Worm (Caenorhabditis elegans): Measurements from ENCODE around the gene C45B2.2.

Gene C45B2.2

DNA sequence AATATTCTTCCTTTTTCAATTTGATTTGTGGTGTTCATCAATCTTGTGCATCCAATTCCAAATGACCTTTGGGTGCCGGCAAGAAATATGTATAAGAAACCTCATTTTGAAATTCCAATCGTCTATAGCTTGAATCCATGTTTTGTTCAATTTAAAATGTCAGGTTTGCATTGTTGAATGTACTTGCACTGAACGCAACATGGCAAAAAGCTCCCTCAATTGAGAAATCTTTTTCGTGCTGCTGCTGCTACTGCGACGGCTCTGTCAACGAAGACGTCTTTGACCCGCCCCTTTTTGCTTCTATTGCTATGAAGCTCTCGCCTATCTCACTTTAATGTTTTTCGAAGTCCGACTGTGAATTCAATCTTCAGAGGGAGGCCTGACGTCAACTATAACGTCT lies 9.3 kb upstream of the C45B2.2 start, which contains the start of gene lgc-58:
Gene lgc-58, plus strand, starts transcription at position 301 of the 400 bp plus-strand sequence.
- TF ChIP-seq ets-7 (tag; optimal IDR thresholded peaks at IDR 0.05) (no peak), scrt-1 (GFP tag; IDR thresholded peaks at IDR 0.05) (no peak), ceh-13 (GFP tag; optimal IDR thresholded peaks at IDR 0.05) (no peak), hmg-4 (GFP tag; optimal IDR thresholded peaks at IDR 0.05) (no peak), ceh-36 (tag; optimal IDR thresholded peaks at IDR 0.05) (no peak), pes-1 (GFP tag; IDR thresholded peaks at IDR 0.05) (no peak), sea-1 (GFP tag; conservative IDR thresholded peaks at IDR 0.05) (no peak), tra-4 (tag; optimal IDR thresholded peaks at IDR 0.05) (no peak), flt-1 (GFP tag; IDR thresholded peaks at IDR 0.05) (no peak), tbx-37 (GFP tag; conservative IDR thresholded peaks at IDR 0.05) (no peak), tbx-11 (GFP tag; IDR thresholded peaks at IDR 0.05) (no peak), hmbx-1 (tag; optimal IDR thresholded peaks at IDR 0.05) (no peak)

- TF ChIP-seq hmg-4 (GFP tag; optimal IDR thresholded peaks at IDR 0.05) (no peak), ets-7 (tag; optimal IDR thresholded peaks at IDR 0.05) (no peak), tbx-37 (GFP tag; conservative IDR thresholded peaks at IDR 0.05) (no peak), pes-1 (GFP tag; IDR thresholded peaks at IDR 0.05) (no peak), ama-1 (optimal IDR thresholded peaks at IDR 0.05) (no peak), hmbx-1 (tag; optimal IDR thresholded peaks at IDR 0.05) (no peak), hnd-1 (tag; optimal IDR thresholded peaks at IDR 0.05) (no peak), scrt-1 (GFP tag; IDR thresholded peaks at IDR 0.05) (no peak), flt-1 (GFP tag; IDR thresholded peaks at IDR 0.05) (no peak), ceh-13 (GFP tag; optimal IDR thresholded peaks at IDR 0.05) (no peak), ceh-36 (tag; optimal IDR thresholded peaks at IDR 0.05) (no peak), tra-4 (tag; optimal IDR thresholded peaks at IDR 0.05) (no peak), sea-1 (GFP tag; conservative IDR thresholded peaks at IDR 0.05) (no peak), F13C5.2 (tag; optimal IDR thresholded peaks at IDR 0.05) (no peak)
Measured at ce11 chrX:6081793-6082192, 2.7 kb upstream of the C45B2.2 start.

DNA sequence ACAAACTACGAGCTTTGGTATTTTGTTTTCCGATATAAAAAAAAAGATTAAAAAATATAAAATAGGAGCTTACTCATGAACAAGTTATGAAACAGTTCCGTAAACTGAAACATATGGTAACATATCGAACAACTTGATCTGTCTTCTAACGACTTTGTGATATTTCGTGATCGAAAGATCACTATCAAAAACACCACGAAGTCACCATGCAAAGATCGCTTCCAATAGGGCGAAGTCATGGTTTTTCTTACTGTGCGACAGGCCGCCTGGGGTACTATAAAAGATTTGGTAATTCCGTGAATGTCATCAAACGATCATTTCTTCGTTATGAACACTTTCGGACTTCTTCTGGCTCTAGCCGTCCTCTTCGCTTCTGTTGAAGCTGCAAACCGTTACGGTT lies 1.9 kb upstream of the C45B2.2 start, which contains the start of gene C45B2.3:
Gene C45B2.3, plus strand, starts transcription at position 301 of the 400 bp plus-strand sequence.
- TF ChIP-seq B0310.2 (tag; optimal IDR thresholded peaks at IDR 0.05) (no peak), aly-1 (tag; optimal IDR thresholded peaks at IDR 0.05) (no peak), scrt-1 (GFP tag; IDR thresholded peaks at IDR 0.05) (no peak), hmbx-1 (tag; optimal IDR thresholded peaks at IDR 0.05) (no peak), tra-4 (tag; optimal IDR thresholded peaks at IDR 0.05) (no peak), ets-7 (tag; optimal IDR thresholded peaks at IDR 0.05) (no peak)

ce11 chrX:6085824-6086223 lies 1.3 kb downstream of the C45B2.2 start, which contains the start of gene C45B2.1:
Gene C45B2.1 (plus strand): TSS chrX:6086124.
- TF ChIP-seq pes-1 (GFP tag; IDR thresholded peaks at IDR 0.05), result no peak
- no peak for TF ChIP-seq tbx-11 (GFP tag; IDR thresholded peaks at IDR 0.05)
- no peak for TF ChIP-seq scrt-1 (GFP tag; IDR thresholded peaks at IDR 0.05)
- TF ChIP-seq tbx-37 (GFP tag; conservative IDR thresholded peaks at IDR 0.05), result no peak
- no peak for TF ChIP-seq ama-1 (optimal IDR thresholded peaks at IDR 0.05)
- TF ChIP-seq F13C5.2 (tag; optimal IDR thresholded peaks at IDR 0.05), result no peak
- TF ChIP-seq ceh-13 (GFP tag; optimal IDR thresholded peaks at IDR 0.05), result no peak
- TF ChIP-seq ets-7 (tag; optimal IDR thresholded peaks at IDR 0.05), result no peak
- no peak for TF ChIP-seq sea-1 (GFP tag; conservative IDR thresholded peaks at IDR 0.05)
- TF ChIP-seq hmg-4 (GFP tag; optimal IDR thresholded peaks at IDR 0.05), result no peak
- no peak for TF ChIP-seq tra-4 (tag; optimal IDR thresholded peaks at IDR 0.05)
- TF ChIP-seq hmbx-1 (tag; optimal IDR thresholded peaks at IDR 0.05), result no peak
- no peak for TF ChIP-seq ceh-36 (tag; optimal IDR thresholded peaks at IDR 0.05)
- no peak for TF ChIP-seq flt-1 (GFP tag; IDR thresholded peaks at IDR 0.05)
- no peak for TF ChIP-seq hnd-1 (tag; optimal IDR thresholded peaks at IDR 0.05)
- no peak for TF ChIP-seq B0310.2 (tag; optimal IDR thresholded peaks at IDR 0.05)
- TF ChIP-seq aly-1 (tag; optimal IDR thresholded peaks at IDR 0.05), result no peak

DNA sequence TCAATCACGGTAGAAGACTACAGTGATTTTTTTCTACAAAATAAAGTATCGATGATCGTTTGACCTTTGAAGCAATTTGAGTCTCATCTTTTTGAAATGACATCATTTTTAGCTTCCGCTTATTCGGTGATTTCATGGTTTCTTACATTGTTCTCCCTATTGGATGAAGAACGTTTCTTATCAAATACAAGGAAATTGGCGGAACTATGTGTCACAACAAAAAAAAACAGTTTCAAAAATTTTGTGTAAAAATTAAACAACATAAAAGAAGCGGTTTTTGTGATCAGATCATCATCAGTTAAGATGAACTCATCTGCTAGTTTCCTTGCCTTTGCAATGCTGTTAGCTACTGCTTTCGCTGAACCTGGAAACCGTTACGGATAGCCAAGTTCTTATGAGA lies 3.1 kb downstream of the C45B2.2 start, which contains the start of gene C45B2.8:
Gene C45B2.8, plus strand, starts transcription at position 301 of the 400 bp plus-strand sequence.
- TF ChIP-seq hmg-4 (GFP tag; optimal IDR thresholded peaks at IDR 0.05), result no peak
- TF ChIP-seq ama-1 (optimal IDR thresholded peaks at IDR 0.05), result no peak
- TF ChIP-seq hnd-1 (tag; optimal IDR thresholded peaks at IDR 0.05), result no peak
- no peak for TF ChIP-seq tbx-37 (GFP tag; conservative IDR thresholded peaks at IDR 0.05)
- TF ChIP-seq aly-1 (tag; optimal IDR thresholded peaks at IDR 0.05), result no peak
- TF ChIP-seq ceh-13 (GFP tag; optimal IDR thresholded peaks at IDR 0.05), result no peak
- TF ChIP-seq sea-1 (GFP tag; conservative IDR thresholded peaks at IDR 0.05), result no peak
- TF ChIP-seq flt-1 (GFP tag; IDR thresholded peaks at IDR 0.05), result no peak
- no peak for TF ChIP-seq scrt-1 (GFP tag; IDR thresholded peaks at IDR 0.05)
- TF ChIP-seq ceh-36 (tag; optimal IDR thresholded peaks at IDR 0.05), result no peak
- no peak for TF ChIP-seq tbx-11 (GFP tag; IDR thresholded peaks at IDR 0.05)
- no peak for TF ChIP-seq pes-1 (GFP tag; IDR thresholded peaks at IDR 0.05)
- TF ChIP-seq tra-4 (tag; optimal IDR thresholded peaks at IDR 0.05), result no peak
- TF ChIP-seq ets-7 (tag; optimal IDR thresholded peaks at IDR 0.05), result no peak

DNA sequence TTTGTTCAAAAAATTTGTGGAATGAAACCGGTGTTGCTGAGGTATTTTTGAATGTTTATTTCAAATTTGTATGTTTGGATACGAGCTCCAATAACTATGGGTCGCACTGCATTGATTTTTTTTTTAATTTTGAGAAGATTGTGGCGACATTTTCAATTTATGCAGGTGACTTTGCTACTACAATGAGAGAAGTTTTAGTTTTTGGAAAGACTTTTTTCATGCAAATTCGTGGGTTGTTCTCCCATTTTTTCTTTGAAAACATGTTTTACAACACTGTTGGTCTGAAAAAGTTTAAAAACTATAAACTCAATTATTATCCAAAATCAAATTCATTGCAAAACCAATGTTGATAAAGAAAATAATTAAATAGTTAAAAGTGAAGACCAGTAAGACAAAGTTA lies 4.2 kb downstream of the C45B2.2 start:
- no peak for TF ChIP-seq scrt-1 (GFP tag; IDR thresholded peaks at IDR 0.05)
- no peak for TF ChIP-seq hnd-1 (tag; optimal IDR thresholded peaks at IDR 0.05)
- no peak for TF ChIP-seq tbx-11 (GFP tag; IDR thresholded peaks at IDR 0.05)
- TF ChIP-seq pes-1 (GFP tag; IDR thresholded peaks at IDR 0.05), result no peak
- TF ChIP-seq B0310.2 (tag; optimal IDR thresholded peaks at IDR 0.05), result no peak
- no peak for TF ChIP-seq sea-1 (GFP tag; conservative IDR thresholded peaks at IDR 0.05)
- no peak for TF ChIP-seq ama-1 (optimal IDR thresholded peaks at IDR 0.05)
- TF ChIP-seq ceh-13 (GFP tag; optimal IDR thresholded peaks at IDR 0.05), result no peak

- TF ChIP-seq tbx-37 (GFP tag; conservative IDR thresholded peaks at IDR 0.05) (no peak), ets-7 (tag; optimal IDR thresholded peaks at IDR 0.05) (no peak), F13C5.2 (tag; optimal IDR thresholded peaks at IDR 0.05) (no peak), ama-1 (optimal IDR thresholded peaks at IDR 0.05) (no peak), tbx-11 (GFP tag; IDR thresholded peaks at IDR 0.05) (no peak), pes-1 (GFP tag; IDR thresholded peaks at IDR 0.05) (no peak), ceh-36 (tag; optimal IDR thresholded peaks at IDR 0.05) (no peak), hmg-4 (GFP tag; optimal IDR thresholded peaks at IDR 0.05) (no peak), ceh-13 (GFP tag; optimal IDR thresholded peaks at IDR 0.05) (no peak), flt-1 (GFP tag; IDR thresholded peaks at IDR 0.05) (no peak), hmbx-1 (tag; optimal IDR thresholded peaks at IDR 0.05) (no peak), scrt-1 (GFP tag; IDR thresholded peaks at IDR 0.05) (no peak), B0310.2 (tag; optimal IDR thresholded peaks at IDR 0.05) (no peak), aly-1 (tag; optimal IDR thresholded peaks at IDR 0.05) (no peak), sea-1 (GFP tag; conservative IDR thresholded peaks at IDR 0.05) (no peak), tra-4 (tag; optimal IDR thresholded peaks at IDR 0.05) (no peak), hnd-1 (tag; optimal IDR thresholded peaks at IDR 0.05) (no peak)
Measured at ce11 chrX:6090779-6091178, 6.2 kb downstream of the C45B2.2 start.

Measured in whole organism, early embryonic.